Worm (Caenorhabditis elegans) whole organism, young adult: ENCODE results near the gene C26B9.1.

ENCODE experiments used
- F52B5.7 ChIP-seq: sonication (generic microtip); optimal IDR thresholded peaks from 2 replicates; lab custom pipeline; 2016; ENCODE audit warnings: mild to moderate bottlenecking, missing genetic modification characterization, missing compliant biosample characterization
- Y79H2A.3 ChIP-seq: fragments of 200-800 bp; sonication (Bioruptor generic); conservative IDR thresholded peaks from 2 replicates; pipeline ENCODE4 v1.3.6; 2022; ENCODE audit warnings: missing genetic modification reagents, missing genetic modification characterization, missing compliant biosample characterization
- ama-1 ChIP-seq, 3 experiments: fragments of 150-350 bp in 1 of 3; sonication (generic microtip) in 2 of 3; optimal IDR thresholded peaks; 2 replicates each; lab custom pipeline; 2014 to 2018; ENCODE audit warnings: missing biosample characterization in 2 of 3, missing genetic modification characterization in 2 of 3, missing genetic modification reagents in 2 of 3
- die-1 ChIP-seq: sonication (generic microtip); optimal IDR thresholded peaks from 2 replicates; lab custom pipeline; 2016; ENCODE audit warnings: missing genotype, mild to moderate bottlenecking, missing genetic modification characterization, missing compliant biosample characterization
- efl-1 ChIP-seq: fragments of 150-350 bp; optimal IDR thresholded peaks from 2 replicates; lab custom pipeline; 2014; ENCODE audit warnings: missing biosample characterization, missing genetic modification reagents, missing genetic modification characterization
- hrde-1 ChIP-seq: sonication (generic microtip); optimal IDR thresholded peaks from 2 replicates; lab custom pipeline; 2016; ENCODE audit warnings: missing genetic modification characterization, mild to moderate bottlenecking, missing compliant biosample characterization, moderate library complexity, missing genotype, missing genetic modification reagents, borderline replicate concordance
- hsf-1 ChIP-seq: fragments of 200-800 bp; sonication (Bioruptor generic); IDR thresholded peaks from 2 replicates; pipeline ENCODE4 v1.3.6; 2022; ENCODE audit warnings: missing genetic modification reagents, missing genetic modification characterization, missing compliant biosample characterization
- madf-8 ChIP-seq: fragments of 200-800 bp; sonication (Bioruptor generic); conservative IDR thresholded peaks from 2 replicates; pipeline ENCODE4 v1.3.6; 2022; ENCODE audit warnings: missing genetic modification reagents, missing genetic modification characterization, missing compliant biosample characterization
- rcor-1 ChIP-seq: fragments of 200-800 bp; sonication (Bioruptor generic); IDR thresholded peaks from 2 replicates; pipeline ENCODE4 v1.3.6; 2022; ENCODE audit warnings: missing genetic modification reagents, missing genetic modification characterization, missing compliant biosample characterization
- unc-62 ChIP-seq: fragments of 150-350 bp; optimal IDR thresholded peaks from 2 replicates; lab custom pipeline; 2014; ENCODE audit warnings: missing biosample characterization, missing genetic modification reagents, missing genetic modification characterization

ce11 chrX:5374742-5375141 lies 30.4 kb downstream of the C26B9.1 start, which contains the start of gene sek-4:
- TF ChIP-seq hrde-1 (tag; lab: Kevin White, UChicago) (no peak), unc-62 (GFP tag; lab: Kevin White, UChicago) (no peak), efl-1 (GFP tag; lab: Kevin White, UChicago) (no peak), madf-8 (GFP tag; lab: Robert Waterston, UW) (no peak), ama-1 (optimal IDR thresholded peaks at IDR 0.05; lab: Kevin White, UChicago) (no peak), ama-1 (GFP tag; optimal IDR thresholded peaks at IDR 0.05; lab: Kevin White, UChicago) (no peak), die-1 (no peak), F52B5.7 (tag; lab: Kevin White, UChicago) (no peak), hsf-1 (GFP tag; lab: Robert Waterston, UW) (no peak), rcor-1 (GFP tag; lab: Robert Waterston, UW) (no peak), Y79H2A.3 (GFP tag; lab: Robert Waterston, UW) (no peak)
